Fruit fly (Drosophila melanogaster) whole organism, embryonic: Measurements from ENCODE around the gene CG5835.
A peak's percentile ranks its signal among the peaks of the same experiment; 100 is the strongest.

Source experiments
- Abd-B ChIP-seq: fragments of 200-800 bp; sonication (Bioruptor generic); optimal IDR thresholded peaks from 2 replicates; lab custom pipeline; 2018; ENCODE audit warnings: missing biosample characterization, mild to moderate bottlenecking, missing genetic modification characterization, moderate library complexity
- Adf1 ChIP-seq: fragments of 200-800 bp; sonication (Bioruptor generic); IDR thresholded peaks from 2 replicates; pipeline ENCODE4 v1.3.6; 2022; ENCODE audit warnings: missing biosample characterization, missing genetic modification characterization
- Asciz ChIP-seq: fragments of 200-800 bp; sonication (Bioruptor generic); optimal IDR thresholded peaks from 2 replicates; lab custom pipeline; 2017; ENCODE audit warnings: missing biosample characterization, mild to moderate bottlenecking, missing genetic modification characterization, missing genetic modification reagents
- BtbVII ChIP-seq: fragments of 200-800 bp; sonication (Bioruptor generic); optimal IDR thresholded peaks from 3 replicates; lab custom pipeline; 2017; ENCODE audit warnings: missing biosample characterization, mild to moderate bottlenecking, missing genetic modification characterization
- CG11560 ChIP-seq: fragments of 200-800 bp; sonication (Bioruptor generic); IDR thresholded peaks from 3 replicates; pipeline ENCODE4 v1.3.6; 2022; ENCODE audit warnings: missing biosample characterization, missing genetic modification characterization
- CG13123 ChIP-seq: fragments of 200-800 bp; sonication (Bioruptor generic); optimal IDR thresholded peaks from 2 replicates; lab custom pipeline; 2016; ENCODE audit warnings: missing biosample characterization, missing genetic modification characterization
- CG14965 ChIP-seq: fragments of 200-800 bp; sonication (Bioruptor generic); optimal IDR thresholded peaks from 2 replicates; lab custom pipeline; 2016; ENCODE audit warnings: missing biosample characterization, missing genetic modification characterization, borderline replicate concordance
- CG1647 ChIP-seq: fragments of 200-800 bp; sonication (Bioruptor generic); optimal IDR thresholded peaks from 3 replicates; lab custom pipeline; 2016; ENCODE audit warnings: missing biosample characterization, missing genetic modification characterization
- CG16779 ChIP-seq: fragments of 200-800 bp; sonication (Bioruptor generic); IDR thresholded peaks from 2 replicates; pipeline ENCODE4 v1.3.6; 2022; ENCODE audit warnings: missing biosample characterization, missing genetic modification characterization
- CG16863 ChIP-seq: fragments of 200-800 bp; sonication (Bioruptor generic); optimal IDR thresholded peaks from 3 replicates; lab custom pipeline; 2016; ENCODE audit warnings: missing biosample characterization, missing genetic modification characterization
- CG2129 ChIP-seq: fragments of 200-800 bp; sonication (Bioruptor generic); IDR thresholded peaks from 2 replicates; pipeline ENCODE4 v1.3.6; 2022; ENCODE audit warnings: missing biosample characterization, missing genetic modification characterization; ENCODE audit not compliant: partially characterized antibody
- CG2202 ChIP-seq: fragments of 200-800 bp; sonication (Bioruptor generic); optimal IDR thresholded peaks from 2 replicates; lab custom pipeline; 2018; ENCODE audit warnings: missing biosample characterization, mild to moderate bottlenecking, missing genetic modification characterization
- CG2678 ChIP-seq: fragments of 200-800 bp; sonication (Bioruptor generic); optimal IDR thresholded peaks from 3 replicates; lab custom pipeline; 2019; ENCODE audit warnings: missing biosample characterization, mild to moderate bottlenecking, missing genetic modification characterization, moderate library complexity
- CG2712 ChIP-seq: fragments of 200-800 bp; optimal IDR thresholded peaks from 3 replicates; lab custom pipeline; 2019; ENCODE audit warnings: missing biosample characterization, mild to moderate bottlenecking, missing genetic modification characterization, moderate library complexity
- CG30020 ChIP-seq: fragments of 200-800 bp; optimal IDR thresholded peaks from 2 replicates; lab custom pipeline; 2019; ENCODE audit warnings: missing biosample characterization, mild to moderate bottlenecking, missing genetic modification characterization, moderate library complexity
- CG4282 ChIP-seq: fragments of 200-800 bp; sonication (Bioruptor generic); optimal IDR thresholded peaks from 2 replicates; lab custom pipeline; 2016; ENCODE audit warnings: missing biosample characterization, missing genetic modification characterization
- CG4404 ChIP-seq: fragments of 200-800 bp; sonication (Bioruptor generic); IDR thresholded peaks from 2 replicates; pipeline ENCODE4 v1.3.6; 2022; ENCODE audit warnings: missing biosample characterization, missing genetic modification characterization
- CG6272 ChIP-seq: fragments of 200-800 bp; sonication (Bioruptor generic); IDR thresholded peaks from 2 replicates; pipeline ENCODE4 v1.3.6; 2022; ENCODE audit warnings: missing biosample characterization, missing genetic modification characterization
- CG7556 ChIP-seq: fragments of 200-800 bp; sonication (Bioruptor generic); optimal IDR thresholded peaks from 2 replicates; lab custom pipeline; 2017; ENCODE audit warnings: missing biosample characterization, mild to moderate bottlenecking, missing genetic modification characterization
- CG7928 ChIP-seq: fragments of 200-800 bp; sonication (Bioruptor generic); optimal IDR thresholded peaks from 2 replicates; lab custom pipeline; 2017; ENCODE audit warnings: missing biosample characterization, mild to moderate bottlenecking, missing genetic modification characterization
- CG8359 ChIP-seq: fragments of 200-800 bp; sonication (Bioruptor generic); optimal IDR thresholded peaks from 2 replicates; lab custom pipeline; 2017; ENCODE audit warnings: missing biosample characterization, mild to moderate bottlenecking, missing genetic modification characterization, borderline replicate concordance
- CG9215 ChIP-seq: fragments of 200-800 bp; sonication (Bioruptor generic); IDR thresholded peaks from 2 replicates; pipeline ENCODE4 v1.3.6; 2022; ENCODE audit warnings: missing biosample characterization, missing genetic modification characterization
- Fer2 ChIP-seq: fragments of 200-800 bp; sonication (Bioruptor generic); optimal IDR thresholded peaks from 2 replicates; lab custom pipeline; 2018; ENCODE audit warnings: missing biosample characterization, mild to moderate bottlenecking, missing genetic modification characterization, moderate library complexity
- Gug ChIP-seq: fragments of 200-800 bp; sonication (Bioruptor generic); IDR thresholded peaks from 4 replicates; pipeline ENCODE4 v1.3.6; 2022; ENCODE audit warnings: missing biosample characterization, missing genetic modification characterization
- HHEX ChIP-seq: fragments of 200-800 bp; sonication (Bioruptor generic); optimal IDR thresholded peaks from 3 replicates; lab custom pipeline; 2017; ENCODE audit warnings: missing biosample characterization, mild to moderate bottlenecking, missing genetic modification characterization, missing genetic modification reagents
- Hr78 ChIP-seq, 2 experiments: fragments of 200-800 bp in 1 of 2; fragments of >200 bp in 1 of 2; sonication (Bioruptor generic) in 1 of 2; optimal IDR thresholded peaks; 2 replicates each; lab custom pipeline; 2017 to 2019; ENCODE audit warnings: missing biosample characterization in 2 of 2, missing genetic modification characterization in 2 of 2, mild to moderate bottlenecking in 1 of 2, moderate library complexity in 1 of 2
- Kr ChIP-seq: fragments of 200-800 bp; sonication (Bioruptor generic); optimal IDR thresholded peaks from 2 replicates; lab custom pipeline; 2017; ENCODE audit warnings: missing biosample characterization, mild to moderate bottlenecking, missing genetic modification characterization
- Pdp1 ChIP-seq, 2 experiments: fragments of 200-800 bp; sonication (Bioruptor generic); optimal IDR thresholded peaks; 3 replicates each; lab custom pipeline; 2016; ENCODE audit warnings: missing biosample characterization in 2 of 2, missing genetic modification characterization in 2 of 2, mild to moderate bottlenecking in 1 of 2, moderate library complexity in 1 of 2
- Rx ChIP-seq: fragments of 200-800 bp; sonication (Bioruptor generic); IDR thresholded peaks from 2 replicates; pipeline ENCODE4 v1.3.6; 2022; ENCODE audit warnings: missing biosample characterization, missing genetic modification characterization
- Side ChIP-seq: fragments of 200-800 bp; sonication (Bioruptor generic); optimal IDR thresholded peaks from 2 replicates; lab custom pipeline; 2016; ENCODE audit warnings: missing biosample characterization, missing genetic modification characterization
- Spps ChIP-seq: fragments of 200-800 bp; sonication (Bioruptor generic); optimal IDR thresholded peaks from 2 replicates; lab custom pipeline; 2018; ENCODE audit warnings: missing biosample characterization, mild to moderate bottlenecking, missing genetic modification characterization
- bcd ChIP-seq: fragments of 200-800 bp; sonication (Bioruptor generic); optimal IDR thresholded peaks from 2 replicates; lab custom pipeline; 2017; ENCODE audit warnings: missing biosample characterization, mild to moderate bottlenecking, missing genetic modification characterization
- chinmo ChIP-seq: fragments of 200-800 bp; sonication (Bioruptor generic); IDR thresholded peaks from 4 replicates; pipeline ENCODE4 v1.3.6; 2022; ENCODE audit warnings: missing biosample characterization, missing genetic modification characterization; ENCODE audit not compliant: partially characterized antibody
- ci ChIP-seq: fragments of 200-800 bp; sonication (Bioruptor generic); IDR thresholded peaks from 3 replicates; pipeline ENCODE4 v1.3.6; 2022; ENCODE audit warnings: missing biosample characterization, missing genetic modification characterization
- danr ChIP-seq: fragments of 200-800 bp; sonication (Bioruptor generic); IDR thresholded peaks from 2 replicates; pipeline ENCODE4 v1.3.6; 2022; ENCODE audit warnings: missing biosample characterization, missing genetic modification characterization
- ems ChIP-seq: fragments of 200-800 bp; sonication (Bioruptor generic); optimal IDR thresholded peaks from 3 replicates; lab custom pipeline; 2016; ENCODE audit warnings: missing biosample characterization, missing genetic modification characterization
- eve ChIP-seq, 2 experiments: fragments of >200 bp; optimal IDR thresholded peaks; 2 replicates each; lab custom pipeline; 2017; ENCODE audit warnings: missing biosample characterization in 2 of 2, missing genetic modification characterization in 2 of 2
- eyg ChIP-seq: fragments of 200-800 bp; sonication (Bioruptor generic); optimal IDR thresholded peaks from 3 replicates; lab custom pipeline; 2016; ENCODE audit warnings: missing biosample characterization, missing genetic modification characterization
- fd64A ChIP-seq: fragments of 200-800 bp; sonication (Bioruptor generic); optimal IDR thresholded peaks from 3 replicates; lab custom pipeline; 2018; ENCODE audit warnings: missing biosample characterization, mild to moderate bottlenecking, missing genetic modification characterization
- gsb-n ChIP-seq: fragments of 200-800 bp; sonication (Bioruptor generic); optimal IDR thresholded peaks from 3 replicates; lab custom pipeline; 2018; ENCODE audit warnings: missing biosample characterization, mild to moderate bottlenecking, missing genetic modification characterization
- ind ChIP-seq: fragments of 200-800 bp; sonication (Bioruptor generic); optimal IDR thresholded peaks from 3 replicates; lab custom pipeline; 2016; ENCODE audit warnings: missing biosample characterization, missing genetic modification characterization
- jigr1 ChIP-seq: fragments of 200-800 bp; sonication (Bioruptor generic); IDR thresholded peaks from 3 replicates; pipeline ENCODE4 v1.3.6; 2022; ENCODE audit warnings: missing biosample characterization, missing genetic modification characterization
- kah ChIP-seq: fragments of 200-800 bp; sonication (Bioruptor generic); optimal IDR thresholded peaks from 2 replicates; lab custom pipeline; 2018; ENCODE audit warnings: missing biosample characterization, mild to moderate bottlenecking, missing genetic modification characterization
- klu ChIP-seq: fragments of 200-800 bp; sonication (Bioruptor generic); IDR thresholded peaks from 2 replicates; pipeline ENCODE4 v1.3.6; 2022; ENCODE audit warnings: missing biosample characterization, missing genetic modification characterization
- nau ChIP-seq: fragments of 200-800 bp; sonication (Bioruptor generic); optimal IDR thresholded peaks from 3 replicates; lab custom pipeline; 2017; ENCODE audit warnings: missing biosample characterization, mild to moderate bottlenecking, missing genetic modification characterization, missing genetic modification reagents
- slp2 ChIP-seq: fragments of 200-800 bp; sonication (Bioruptor generic); optimal IDR thresholded peaks from 2 replicates; lab custom pipeline; 2016; ENCODE audit warnings: missing biosample characterization, missing genetic modification characterization
- tup ChIP-seq: fragments of 200-800 bp; sonication (Bioruptor generic); optimal IDR thresholded peaks from 2 replicates; lab custom pipeline; 2016; ENCODE audit warnings: missing biosample characterization, mild to moderate bottlenecking, missing genetic modification characterization, moderate library complexity
- unpg ChIP-seq: fragments of 200-800 bp; sonication (Bioruptor generic); optimal IDR thresholded peaks from 3 replicates; lab custom pipeline; 2018; ENCODE audit warnings: missing biosample characterization, mild to moderate bottlenecking, missing genetic modification characterization, moderate library complexity
- vvl ChIP-seq: fragments of 200-800 bp; sonication (Bioruptor generic); IDR thresholded peaks from 2 replicates; pipeline ENCODE4 v1.3.6; 2022; ENCODE audit warnings: missing biosample characterization, missing genetic modification characterization
- zen2 ChIP-seq: fragments of 200-800 bp; sonication (Bioruptor generic); IDR thresholded peaks from 3 replicates; pipeline ENCODE4 v1.3.6; 2022; ENCODE audit warnings: missing biosample characterization, missing genetic modification characterization; ENCODE audit not compliant: partially characterized antibody

The CG5835 gene

dm6 chr3R:19118505-19119138 is 34.9 kb downstream of the CG5835 start (continued):
- TF ChIP-seq jigr1 (GFP tag; lab: Robert Waterston, UW) (no peak), ind (peak; percentile 17), Pdp1 (GFP tag; optimal IDR thresholded peaks at IDR 0.05; lab: Kevin White, UChicago) (peak in 1 of 2 experiments; percentile 5), CG6272 (peak; percentile 5; the same call in 1 of the 2 replicates), CG4282 (no peak), unpg (GFP tag; lab: Kevin White, UChicago) (peak; percentile 7), Side (GFP tag; lab: Kevin White, UChicago) (no peak), CG8359 (GFP tag; lab: Kevin White, UChicago) (no peak), zen2 (GFP tag; lab: Robert Waterston, UW) (no peak), slp2 (GFP tag; lab: Kevin White, UChicago) (peak; percentile 9), CG2129 (no peak), CG11560 (tag; lab: Robert Waterston, UW) (no peak), CG2202 (no peak), Asciz (GFP tag; lab: Kevin White, UChicago) (no peak), Abd-B (GFP tag; lab: Kevin White, UChicago) (no peak), klu (GFP tag; lab: Robert Waterston, UW) (no peak), CG2678 (tag; lab: Kevin White, UChicago) (no peak), fd64A (GFP tag; lab: Kevin White, UChicago) (no peak), danr (no peak), ci (peak; percentile 82), Spps (tag; lab: Kevin White, UChicago) (no peak), CG2712 (tag; lab: Kevin White, UChicago) (no peak), CG7928 (GFP tag; lab: Kevin White, UChicago) (no peak), Fer2 (tag; lab: Kevin White, UChicago) (no peak), CG7556 (GFP tag; lab: Kevin White, UChicago) (no peak), bcd (GFP tag; lab: Kevin White, UChicago) (no peak), CG16779 (GFP tag; lab: Robert Waterston, UW) (no peak), CG9215 (no peak), nau (GFP tag; lab: Kevin White, UChicago) (no peak), Gug (GFP tag; lab: Robert Waterston, UW) (peak; percentile 52; the same call in 2 of the 4 replicates), BtbVII (GFP tag; lab: Kevin White, UChicago) (no peak), chinmo (GFP tag; lab: Robert Waterston, UW) (no peak), CG13123 (GFP tag; lab: Kevin White, UChicago) (no peak), eve (GFP tag; optimal IDR thresholded peaks at IDR 0.05; lab: Kevin White, UChicago) (no peak), eyg (GFP tag; lab: Kevin White, UChicago) (no peak), Hr78 (GFP tag; optimal IDR thresholded peaks at IDR 0.05; lab: Kevin White, UChicago) (no peak), HHEX (no peak), ems (no peak), kah (GFP tag; lab: Kevin White, UChicago) (no peak), CG14965 (GFP tag; lab: Kevin White, UChicago) (no peak), Adf1 (GFP tag; lab: Robert Waterston, UW) (no peak), CG4404 (GFP tag; lab: Robert Waterston, UW) (0 out of 2 replicates have a peak, but pooled peaks have one; percentile 30), Kr (GFP tag; lab: Kevin White, UChicago) (no peak), gsb-n (tag; lab: Kevin White, UChicago) (no peak), CG1647 (GFP tag; lab: Kevin White, UChicago) (peak; percentile 12), Rx (GFP tag; lab: Robert Waterston, UW) (0 out of 2 replicates have a peak, but pooled peaks have one; percentile 17), CG16863 (GFP tag; lab: Kevin White, UChicago) (peak; percentile 14), tup (GFP tag; lab: Kevin White, UChicago) (no peak), vvl (GFP tag; lab: Robert Waterston, UW) (peak; percentile 53; the same call in 1 of the 2 replicates), CG30020 (tag; lab: Kevin White, UChicago) (no peak)
